Fruit fly (Drosophila melanogaster): Measurements from ENCODE around the gene CG11983.

CG11983 gene

DNA sequence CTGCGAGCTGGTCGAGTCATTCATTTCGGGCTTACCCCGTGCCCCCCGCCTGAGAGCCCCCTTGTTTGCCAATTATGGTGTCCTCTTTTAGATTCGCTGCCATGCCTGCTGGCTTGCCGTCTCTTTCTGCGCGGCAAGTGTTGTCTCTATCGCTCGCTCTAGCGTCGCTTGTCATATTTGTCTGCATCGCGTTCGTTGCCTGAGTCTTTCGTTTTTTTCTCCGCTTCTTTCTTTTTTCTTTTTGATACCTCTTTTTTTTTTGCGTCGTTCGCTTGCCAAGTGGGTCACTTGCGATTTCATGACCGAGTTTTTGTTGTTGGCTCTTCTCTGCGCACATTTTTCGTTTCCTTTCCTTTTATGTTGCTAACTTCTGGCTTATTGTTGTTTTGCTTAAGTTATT lies 36.3 kb upstream of the CG11983 start:
- TF ChIP-seq CG8290 (GFP tag; optimal IDR thresholded peaks at IDR 0.05) (no peak), CG8290 (tag; optimal IDR thresholded peaks at IDR 0.05) (no peak), CG17912 (GFP tag; optimal IDR thresholded peaks at IDR 0.05) (no peak), CG10543 (GFP tag; optimal IDR thresholded peaks at IDR 0.05) (no peak), CG3838 (GFP tag; optimal IDR thresholded peaks at IDR 0.05) (no peak), CG11696 (GFP tag; IDR thresholded peaks at IDR 0.05) (no peak), C15 (GFP tag; IDR thresholded peaks at IDR 0.05) (no peak), jumu (GFP tag; optimal IDR thresholded peaks at IDR 0.05) (no peak), CG17385 (GFP tag; optimal IDR thresholded peaks at IDR 0.05) (no peak), CG32772 (GFP tag; IDR thresholded peaks at IDR 0.05) (no peak), ttk (GFP tag; IDR thresholded peaks at IDR 0.05) (0 out of 2 replicates have a peak, but pooled peaks have one; percentile 6), so (GFP tag; IDR thresholded peaks at IDR 0.05) (no peak), h (optimal IDR thresholded peaks at IDR 0.05) (no peak), Hsf (GFP tag; optimal IDR thresholded peaks at IDR 0.05) (no peak), phol (tag; optimal IDR thresholded peaks at IDR 0.05) (no peak), CG12299 (tag; optimal IDR thresholded peaks at IDR 0.05) (no peak), Dbx (GFP tag; IDR thresholded peaks at IDR 0.05) (no peak), stwl (tag; optimal IDR thresholded peaks at IDR 0.05) (no peak), Jarid2 (GFP tag; optimal IDR thresholded peaks at IDR 0.05) (no peak), otp (GFP tag; IDR thresholded peaks at IDR 0.05) (no peak), CG12236 (GFP tag; optimal IDR thresholded peaks at IDR 0.05) (no peak), Atf6 (GFP tag; IDR thresholded peaks at IDR 0.05) (no peak), Drgx (GFP tag; IDR thresholded peaks at IDR 0.05) (peak; percentile 38; the same call in 1 of the 2 replicates), gcm2 (GFP tag; optimal IDR thresholded peaks at IDR 0.05) (no peak), lov (optimal IDR thresholded peaks at IDR 0.05) (no peak), lov (GFP tag; IDR thresholded peaks at IDR 0.05) (no peak), CG14965 (GFP tag; optimal IDR thresholded peaks at IDR 0.05; ENCODE audit: borderline replicate concordance) (no peak), ERR (GFP tag; optimal IDR thresholded peaks at IDR 0.05) (no peak), ase (GFP tag; IDR thresholded peaks at IDR 0.05) (no peak), NK7.1 (GFP tag; optimal IDR thresholded peaks at IDR 0.05) (no peak), CG10267 (tag; optimal IDR thresholded peaks at IDR 0.05) (no peak), H15 (GFP tag; IDR thresholded peaks at IDR 0.05) (0 out of 3 replicates have a peak, but pooled peaks have one; percentile 48), CG1832 (GFP tag; optimal IDR thresholded peaks at IDR 0.05) (peak; percentile 24), CG30403 (GFP tag; optimal IDR thresholded peaks at IDR 0.05) (no peak), CG4707 (GFP tag; optimal IDR thresholded peaks at IDR 0.05) (no peak), CG10565 (GFP tag; optimal IDR thresholded peaks at IDR 0.05) (no peak), chm (GFP tag; IDR thresholded peaks at IDR 0.05) (no peak), CG31224 (GFP tag; IDR thresholded peaks at IDR 0.05) (no peak), CG16779 (GFP tag; IDR thresholded peaks at IDR 0.05) (no peak), CG2129 (GFP tag; IDR thresholded peaks at IDR 0.05; ENCODE audit: partially characterized antibody) (no peak), CG17612 (GFP tag; IDR thresholded peaks at IDR 0.05) (no peak), CG1024 (GFP tag; IDR thresholded peaks at IDR 0.05) (no peak), CG13287 (GFP tag; IDR thresholded peaks at IDR 0.05; ENCODE audit: partially characterized antibody) (no peak), D19A (tag; optimal IDR thresholded peaks at IDR 0.05) (no peak), CG10366 (GFP tag; IDR thresholded peaks at IDR 0.05) (no peak), CG4617 (GFP tag; optimal IDR thresholded peaks at IDR 0.05; ENCODE audit: borderline replicate concordance) (no peak), dysf (GFP tag; IDR thresholded peaks at IDR 0.05) (no peak), CG3726 (GFP tag; IDR thresholded peaks at IDR 0.05) (no peak), sd (tag; optimal IDR thresholded peaks at IDR 0.05) (no peak), pb (GFP tag; optimal IDR thresholded peaks at IDR 0.05) (no peak), CG4328 (GFP tag; optimal IDR thresholded peaks at IDR 0.05) (no peak), Oaz (GFP tag; IDR thresholded peaks at IDR 0.05) (no peak), Hr39 (optimal IDR thresholded peaks at IDR 0.05) (no peak), CG11247 (GFP tag; IDR thresholded peaks at IDR 0.05) (0 out of 2 replicates have a peak, but pooled peaks have one; percentile 28)

All from whole organism, embryonic.